Fruit fly (Drosophila melanogaster) whole organism, embryonic: ENCODE data around the gene frj.

Experiments
- ATbp ChIP-seq: fragments of 200-800 bp; sonication (Bioruptor generic); optimal IDR thresholded peaks from 2 replicates; lab custom pipeline; 2017; ENCODE audit warnings: missing biosample characterization, mild to moderate bottlenecking, missing genetic modification characterization, missing genetic modification reagents
- CG11504 ChIP-seq: fragments of 200-800 bp; sonication (Bioruptor generic); optimal IDR thresholded peaks from 3 replicates; lab custom pipeline; 2019; ENCODE audit warnings: missing biosample characterization, mild to moderate bottlenecking, missing genetic modification characterization, moderate library complexity
- CG2129 ChIP-seq: fragments of 200-800 bp; sonication (Bioruptor generic); IDR thresholded peaks from 2 replicates; pipeline ENCODE4 v1.3.6; 2022; ENCODE audit warnings: missing biosample characterization, missing genetic modification characterization; ENCODE audit not compliant: partially characterized antibody
- CG3838 ChIP-seq: fragments of 200-800 bp; sonication (Bioruptor generic); optimal IDR thresholded peaks from 3 replicates; lab custom pipeline; 2016; ENCODE audit warnings: missing biosample characterization, missing genetic modification characterization
- CG43689 ChIP-seq: fragments of 200-800 bp; sonication (Bioruptor generic); IDR thresholded peaks from 2 replicates; pipeline ENCODE4 v1.3.6; 2022; ENCODE audit warnings: missing biosample characterization, missing genetic modification characterization
- Usf ChIP-seq: fragments of 200-800 bp; sonication (Bioruptor generic); optimal IDR thresholded peaks from 2 replicates; lab custom pipeline; 2017; ENCODE audit warnings: missing genotype, missing biosample characterization, missing genetic modification characterization
- YL-1 ChIP-seq: fragments of 200-800 bp; sonication (Bioruptor generic); optimal IDR thresholded peaks from 3 replicates; lab custom pipeline; 2017; ENCODE audit warnings: missing biosample characterization, mild to moderate bottlenecking, missing genetic modification characterization
- dimm ChIP-seq: fragments of 200-800 bp; sonication (Bioruptor generic); IDR thresholded peaks from 2 replicates; pipeline ENCODE4 v1.3.6; 2022; ENCODE audit warnings: missing biosample characterization, missing genetic modification characterization
- dm ChIP-seq: fragments of 200-800 bp; sonication (Bioruptor generic); optimal IDR thresholded peaks from 3 replicates; lab custom pipeline; 2016; ENCODE audit warnings: missing biosample characterization, missing genetic modification characterization
- fd96Cb ChIP-seq: fragments of 200-800 bp; sonication (Bioruptor generic); optimal IDR thresholded peaks from 2 replicates; lab custom pipeline; 2018; ENCODE audit warnings: missing biosample characterization, mild to moderate bottlenecking, missing genetic modification characterization, moderate library complexity
- ham ChIP-seq: fragments of 200-800 bp; sonication (Bioruptor generic); IDR thresholded peaks from 2 replicates; pipeline ENCODE4 v1.3.6; 2022; ENCODE audit warnings: missing biosample characterization, missing genetic modification characterization
- sr ChIP-seq: fragments of 200-800 bp; sonication (Bioruptor generic); IDR thresholded peaks from 3 replicates; pipeline ENCODE4 v1.3.6; 2022; ENCODE audit warnings: missing biosample characterization, missing genetic modification characterization
- zen2 ChIP-seq: fragments of 200-800 bp; sonication (Bioruptor generic); IDR thresholded peaks from 3 replicates; pipeline ENCODE4 v1.3.6; 2022; ENCODE audit warnings: missing biosample characterization, missing genetic modification characterization; ENCODE audit not compliant: partially characterized antibody

DNA sequence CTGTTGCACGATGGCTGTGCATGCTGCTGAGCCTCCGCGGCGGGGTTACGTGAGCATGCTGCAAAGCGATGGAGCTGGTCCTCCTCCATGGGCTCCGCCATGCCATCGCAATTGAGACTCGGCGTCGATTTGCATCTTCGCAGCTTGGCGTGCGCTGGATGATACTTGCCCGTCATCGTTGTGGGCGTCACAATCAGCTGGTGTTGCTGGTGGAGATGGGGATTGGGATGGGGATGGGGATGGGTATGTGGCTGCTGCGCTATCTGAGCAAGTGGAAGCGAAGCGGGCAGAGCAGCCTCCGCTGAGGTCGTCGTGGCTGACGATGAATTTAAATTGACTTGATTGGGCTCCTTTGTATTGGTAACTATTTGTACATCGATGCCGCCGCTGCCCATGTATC, 7.5 kb downstream of the frj start:
- no peak for TF ChIP-seq zen2
- peak; percentile 34; the same call in 1 of the 3 replicates for TF ChIP-seq sr (GFP tag; lab: Robert Waterston, UW)
- TF ChIP-seq YL-1, result no peak
- no peak for TF ChIP-seq CG11504
- no peak for TF ChIP-seq dm
- no peak for TF ChIP-seq fd96Cb (tag; lab: Kevin White, UChicago)
- no peak for TF ChIP-seq Usf (GFP tag; lab: Kevin White, UChicago)
- TF ChIP-seq ATbp (GFP tag; lab: Kevin White, UChicago), result no peak
- TF ChIP-seq CG3838 (GFP tag; lab: Kevin White, UChicago), result no peak
- no peak for TF ChIP-seq CG2129
- TF ChIP-seq dimm (GFP tag; lab: Robert Waterston, UW), result no peak
- no peak for TF ChIP-seq ham
- TF ChIP-seq CG43689 (GFP tag; lab: Robert Waterston, UW), result no peak
